Worm (Caenorhabditis elegans): ENCODE measurements around the gene srx-113.
A peak's percentile ranks its signal among the peaks of the same experiment; 100 is the strongest.

The srx-113 gene

ce11 chrV:12599510-12600242, 32.3 kb downstream of the srx-113 start, which contains the start of gene C14C10.5 (continued):
- TF ChIP-seq skn-1 (tag; optimal IDR thresholded peaks at IDR 0.05) (peak; percentile 65), unc-98 (GFP tag; IDR thresholded peaks at IDR 0.05) (no peak), nhr-28 (tag; optimal IDR thresholded peaks at IDR 0.05) (no peak), aha-1 (tag; optimal IDR thresholded peaks at IDR 0.05) (no peak), nhr-47 (tag; optimal IDR thresholded peaks at IDR 0.05) (peak; percentile 10), F16B12.6 (tag; optimal IDR thresholded peaks at IDR 0.05) (no peak), lin-35 (GFP tag; optimal IDR thresholded peaks at IDR 0.05) (peak in 1 of 2 experiments; percentile 19), rnt-1 (tag; optimal IDR thresholded peaks at IDR 0.05) (no peak), unc-86 (tag; optimal IDR thresholded peaks at IDR 0.05) (no peak), sox-4 (tag; optimal IDR thresholded peaks at IDR 0.05) (no peak), lsy-2 (tag; optimal IDR thresholded peaks at IDR 0.05) (peak in 1 of 2 experiments; percentile 42), pqm-1 (tag; optimal IDR thresholded peaks at IDR 0.05) (no peak), lin-39 (tag; optimal IDR thresholded peaks at IDR 0.05) (no peak), dsc-1 (tag; optimal IDR thresholded peaks at IDR 0.05) (peak; percentile 51), vab-15 (tag; optimal IDR thresholded peaks at IDR 0.05) (no peak), efl-1 (optimal IDR thresholded peaks at IDR 0.05) (no peak), efl-1 (GFP tag; optimal IDR thresholded peaks at IDR 0.05 in 1 of 2) (peak in 1 of 2 experiments; percentile 62), mep-1 (tag; optimal IDR thresholded peaks at IDR 0.05) (no peak), ceh-90 (tag; optimal IDR thresholded peaks at IDR 0.05) (no peak), elt-2 (tag; optimal IDR thresholded peaks at IDR 0.05) (no peak), Y116A8C.19 (tag; optimal IDR thresholded peaks at IDR 0.05; ENCODE audit: borderline replicate concordance) (no peak), elt-3 (tag; optimal IDR thresholded peaks at IDR 0.05) (no peak), snu-23 (GFP tag; optimal IDR thresholded peaks at IDR 0.05) (peak; percentile 9), nhr-71 (tag; optimal IDR thresholded peaks at IDR 0.05) (no peak), hlh-4 (tag; optimal IDR thresholded peaks at IDR 0.05) (no peak), ztf-11 (tag; optimal IDR thresholded peaks at IDR 0.05) (no peak), zag-1 (tag; optimal IDR thresholded peaks at IDR 0.05) (no peak), nhr-237 (tag; optimal IDR thresholded peaks at IDR 0.05) (no peak), hlh-17 (GFP tag; optimal IDR thresholded peaks at IDR 0.05; ENCODE audit: borderline replicate concordance) (no peak), lir-3 (tag; optimal IDR thresholded peaks at IDR 0.05; ENCODE audit: poor library complexity) (no peak), nhr-12 (tag; optimal IDR thresholded peaks at IDR 0.05) (no peak), ceh-82 (tag; optimal IDR thresholded peaks at IDR 0.05) (no peak)

- TF ChIP-seq snu-23 (GFP tag; optimal IDR thresholded peaks at IDR 0.05) (peak; percentile 43), snpc-4 (tag; optimal IDR thresholded peaks at IDR 0.05) (peak; percentile 24), mep-1 (tag; optimal IDR thresholded peaks at IDR 0.05) (peak; percentile 65), tbx-2 (tag; optimal IDR thresholded peaks at IDR 0.05) (peak; percentile 0), lsy-2 (tag; optimal IDR thresholded peaks at IDR 0.05) (peak; percentile 4 to 51), aly-2 (tag; optimal IDR thresholded peaks at IDR 0.05) (peak; percentile 13), lin-35 (GFP tag; optimal IDR thresholded peaks at IDR 0.05) (peak in 1 of 2 experiments; percentile 34), C34B4.2 (tag; optimal IDR thresholded peaks at IDR 0.05) (no peak), rnt-1 (tag; optimal IDR thresholded peaks at IDR 0.05) (peak; percentile 28), swsn-7 (tag; optimal IDR thresholded peaks at IDR 0.05) (peak; percentile 15), F16B12.6 (tag; optimal IDR thresholded peaks at IDR 0.05) (peak; percentile 84), efl-3 (GFP tag; optimal IDR thresholded peaks at IDR 0.05) (no peak), lin-14 (GFP tag; optimal IDR thresholded peaks at IDR 0.05) (peak; percentile 56), blmp-1 (tag; optimal IDR thresholded peaks at IDR 0.05) (no peak), dpl-1 (GFP tag; optimal IDR thresholded peaks at IDR 0.05) (peak in 2 of 3 experiments; percentile 43 to 45), efl-1 (optimal IDR thresholded peaks at IDR 0.05) (peak; percentile 30 to 33), efl-1 (GFP tag; optimal IDR thresholded peaks at IDR 0.05 in 1 of 2) (peak; percentile 51 to 94), ceh-82 (tag; optimal IDR thresholded peaks at IDR 0.05) (peak in 2 of 3 experiments; percentile 13 to 32), nhr-47 (tag; optimal IDR thresholded peaks at IDR 0.05) (peak; percentile 49), irx-1 (tag; optimal IDR thresholded peaks at IDR 0.05) (peak; percentile 36), xbp-1 (tag; optimal IDR thresholded peaks at IDR 0.05) (peak; percentile 13), sox-4 (tag; optimal IDR thresholded peaks at IDR 0.05) (no peak), nhr-71 (tag; optimal IDR thresholded peaks at IDR 0.05) (peak; percentile 47), nhr-84 (tag; optimal IDR thresholded peaks at IDR 0.05) (no peak)
These were observed 32.8 kb downstream of the srx-113 start, which contains the start of the genes C14C10.10 and ril-2 for ce11 chrV:12599110-12599509. C14C10.10 (minus strand) TSS chrV:12599128. ril-2 (minus strand) TSS chrV:12599157.
